Worm (Caenorhabditis elegans): ENCODE data around the gene taap-1.

Gene taap-1

DNA sequence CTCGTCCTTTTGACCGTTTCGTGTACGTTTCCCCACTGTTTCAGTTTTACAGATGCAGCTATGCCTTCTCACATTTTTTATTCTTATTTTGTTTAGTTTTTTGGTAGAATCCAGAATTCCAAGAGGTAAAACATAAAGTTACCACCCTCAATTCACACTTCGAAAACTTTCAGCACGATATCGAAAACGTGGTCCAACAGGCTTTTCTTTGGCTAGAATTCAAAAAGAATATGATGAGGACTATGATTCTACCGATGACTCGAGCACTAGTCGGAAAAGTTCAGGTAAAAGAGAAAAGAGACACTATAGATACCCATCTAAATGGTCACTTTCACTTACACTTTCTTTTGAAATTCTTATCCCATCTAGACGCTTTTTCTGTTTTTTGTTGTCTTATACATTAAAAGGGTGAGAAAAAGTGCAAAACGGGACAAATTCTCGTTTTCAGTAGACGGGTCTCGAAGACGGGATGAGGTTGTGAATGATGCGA is 10.6 kb upstream of the taap-1 start, which contains the start of gene M05D6.9:
M05D6.9 (plus strand) TSS at position 51 of the 490 bp plus-strand sequence.
- TF ChIP-seq unc-62 (GFP tag; optimal IDR thresholded peaks at IDR 0.05): no peak

DNA sequence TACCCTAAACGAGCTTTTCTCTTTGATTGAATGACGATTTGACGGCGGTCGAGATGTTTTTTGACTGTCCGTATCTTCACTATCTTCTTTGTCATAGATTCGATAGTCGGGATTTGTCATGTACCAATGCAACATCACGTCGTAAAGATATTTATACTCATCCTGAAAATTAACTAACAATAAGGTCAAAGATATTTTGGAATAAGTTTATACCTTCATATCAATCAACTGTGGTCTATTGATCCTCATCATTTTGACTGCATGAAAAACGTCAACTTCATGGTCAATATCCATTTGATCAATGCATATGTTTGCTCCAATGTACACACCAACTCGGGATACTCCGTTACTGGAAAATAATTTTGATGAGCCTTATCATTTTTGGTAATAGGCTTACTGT is 4.5 kb upstream of the taap-1 start:
- TF ChIP-seq unc-62 (GFP tag; optimal IDR thresholded peaks at IDR 0.05): no peak

DNA sequence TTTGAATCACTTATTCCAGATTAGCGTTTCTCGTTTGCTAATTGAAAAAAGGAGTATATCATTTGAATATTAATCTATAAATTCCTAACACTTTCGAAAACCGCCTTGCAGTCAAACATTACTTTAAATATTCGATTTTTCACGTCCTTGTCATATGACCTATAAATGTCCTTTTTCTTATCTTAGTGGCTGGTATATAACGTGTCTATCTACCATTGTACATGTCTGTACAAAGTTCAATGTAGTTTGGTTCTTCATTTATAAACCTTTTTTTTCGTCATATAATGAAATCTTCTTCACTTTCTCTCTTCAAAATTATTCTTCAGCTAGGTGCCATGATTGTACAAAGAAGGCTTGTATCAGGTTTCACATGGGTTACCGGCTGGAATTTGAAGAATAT is 1.9 kb upstream of the taap-1 start, which contains the start of gene gbh-2:
gbh-2 (plus strand) TSS at position 277 of the 400 bp plus-strand sequence.
- TF ChIP-seq unc-62 (GFP tag; optimal IDR thresholded peaks at IDR 0.05): no peak

DNA sequence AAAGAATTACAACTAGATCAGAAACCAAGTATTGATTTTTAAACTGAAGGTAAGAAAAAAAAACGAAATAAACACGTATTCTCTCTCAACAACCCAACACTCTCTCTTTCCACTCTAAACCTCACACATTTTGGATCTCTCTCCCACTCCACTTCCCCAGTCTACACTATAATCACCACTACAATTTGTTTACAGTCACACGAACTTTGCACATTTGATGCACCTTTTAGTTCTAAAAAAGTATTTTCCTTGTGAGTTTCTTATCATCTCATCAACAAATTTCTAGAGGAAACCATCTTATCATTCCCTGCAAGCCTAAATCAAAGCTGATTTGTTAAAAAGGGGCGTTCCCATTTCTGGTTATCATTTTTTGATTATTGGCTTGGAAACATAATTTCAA is 875 bp upstream of the taap-1 start:
- TF ChIP-seq unc-62 (GFP tag; optimal IDR thresholded peaks at IDR 0.05): no peak

DNA sequence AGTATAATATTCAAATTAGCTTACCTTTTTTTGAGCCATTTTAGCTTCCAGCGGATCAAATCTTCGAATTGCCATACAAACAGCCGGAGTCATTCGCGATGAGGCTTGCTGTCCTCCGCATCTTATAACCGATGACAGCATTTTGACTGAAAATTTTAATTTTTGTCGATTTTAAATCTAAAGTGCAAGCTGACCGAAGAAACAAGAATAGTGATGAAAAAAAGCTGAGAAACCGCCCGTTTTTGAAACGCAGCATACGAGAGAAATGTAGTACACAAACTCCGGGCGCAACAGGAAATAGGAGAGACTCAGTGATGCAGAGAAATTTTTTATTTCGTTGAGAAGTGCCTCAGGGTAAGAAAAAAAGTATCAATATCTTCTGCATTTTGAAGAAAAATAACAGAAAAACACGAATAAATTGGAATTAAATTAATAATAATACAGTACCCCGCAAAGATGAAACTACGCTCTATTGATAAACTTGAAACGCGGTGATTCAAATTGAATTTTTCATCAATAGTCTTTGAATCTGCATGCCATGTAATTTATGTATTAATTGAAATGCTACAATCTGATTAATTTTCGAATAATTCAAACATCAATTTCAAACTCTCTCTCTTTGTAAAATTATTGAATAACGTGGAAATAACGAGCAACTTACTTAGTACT is 413 bp downstream of the taap-1 start:
- no peak for TF ChIP-seq unc-62 (GFP tag; optimal IDR thresholded peaks at IDR 0.05)

DNA sequence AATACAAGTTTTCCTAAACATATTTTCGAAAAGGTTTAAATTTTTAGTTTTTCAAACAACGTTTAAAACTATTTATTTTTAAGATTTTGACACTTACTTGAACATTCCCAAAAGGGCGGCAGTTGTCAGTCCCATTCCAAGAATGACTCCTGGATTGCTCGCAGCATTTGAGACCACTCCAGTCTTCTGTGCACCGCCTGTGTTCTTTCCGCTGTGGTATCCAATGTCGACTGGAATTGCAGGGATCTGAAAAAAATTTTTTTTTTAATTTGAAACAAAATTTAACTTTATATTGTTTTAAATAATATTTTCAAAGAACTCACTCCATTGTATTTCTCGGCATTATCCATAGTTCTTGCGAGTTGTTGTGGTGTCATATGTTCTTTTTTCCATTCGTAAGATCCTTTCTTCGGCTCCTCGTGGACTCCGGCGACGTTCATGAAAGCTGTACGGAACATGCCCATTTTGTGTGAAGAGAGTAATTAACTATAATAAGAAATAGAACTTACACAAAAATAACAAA is 1.9 kb downstream of the taap-1 start, which contains the start of gene M05D6.5:
M05D6.5 (minus strand) TSS at position 473 of the 523 bp plus-strand sequence.
- no peak for TF ChIP-seq unc-62 (GFP tag; optimal IDR thresholded peaks at IDR 0.05)

DNA sequence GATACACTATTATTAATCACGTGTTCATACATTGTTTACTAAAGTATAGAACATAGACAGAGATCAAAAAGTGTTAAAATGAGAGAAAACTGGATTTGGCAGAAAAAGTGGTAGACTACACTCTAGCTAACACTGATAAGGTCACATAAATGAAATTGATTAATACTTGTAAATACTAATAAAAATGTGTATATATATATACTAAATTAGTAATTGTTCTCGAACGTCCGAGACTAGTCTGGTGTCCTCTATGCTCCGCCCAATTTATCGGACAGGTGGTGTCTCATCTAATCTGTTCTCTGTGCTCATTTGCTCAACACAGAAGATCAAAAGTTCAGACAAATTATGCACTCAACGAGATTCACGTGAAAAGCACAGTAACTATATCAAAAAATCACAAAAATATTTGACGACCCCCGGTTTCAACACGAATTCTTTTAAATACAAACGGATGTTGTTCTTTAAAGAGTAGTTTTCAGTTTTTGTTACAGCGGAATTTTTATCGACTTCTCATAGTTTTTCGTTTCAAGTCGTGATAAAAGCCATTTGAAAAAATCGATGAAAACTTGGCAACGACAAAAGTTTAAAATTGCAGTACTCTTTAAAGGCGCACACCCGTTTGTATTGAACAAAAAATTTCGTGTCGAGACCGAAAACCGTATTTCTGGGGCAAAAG is 2.5 kb downstream of the taap-1 start:
- TF ChIP-seq unc-62 (GFP tag; optimal IDR thresholded peaks at IDR 0.05): no peak

DNA sequence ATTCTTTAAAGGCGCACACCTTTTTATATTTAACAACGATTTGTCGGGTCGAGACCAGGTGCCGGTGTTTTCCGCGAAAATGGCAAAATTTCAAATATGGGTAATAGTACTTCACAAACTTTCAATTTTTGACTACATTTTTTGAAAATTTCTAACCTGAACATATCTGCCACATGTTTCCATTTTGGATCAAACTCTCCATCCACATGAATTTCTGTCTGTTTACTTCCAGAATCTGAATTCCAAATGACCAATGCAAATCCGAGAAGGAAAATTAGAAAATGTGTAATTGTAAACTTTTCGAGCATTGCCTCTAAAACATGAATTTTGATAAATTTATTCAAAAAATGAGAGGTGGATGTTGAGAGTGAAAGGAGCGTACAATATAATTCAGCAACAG is 3.5 kb downstream of the taap-1 start, which contains the start of gene lact-4:
lact-4 (minus strand) TSS at position 313 of the 400 bp plus-strand sequence.
- no peak for TF ChIP-seq unc-62 (GFP tag; optimal IDR thresholded peaks at IDR 0.05)

DNA sequence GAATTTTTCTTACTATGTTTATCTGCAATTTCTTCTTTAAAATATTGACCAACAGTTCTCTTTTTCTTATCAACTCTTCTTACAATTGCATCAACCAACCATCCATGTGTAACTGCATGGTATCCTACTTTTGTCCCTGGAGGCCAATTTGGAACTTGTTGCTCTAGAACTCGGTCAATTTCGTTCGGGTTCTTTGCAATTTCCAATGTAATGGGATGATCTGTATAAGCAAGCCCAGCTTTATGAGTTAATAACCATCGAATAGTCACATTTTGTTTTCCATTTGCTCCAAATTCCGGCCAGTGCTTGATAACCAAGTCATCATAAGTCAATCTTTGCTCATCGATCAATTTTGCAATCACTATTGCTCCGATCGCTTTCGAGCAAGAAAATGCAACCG is 4.3 kb downstream of the taap-1 start:
- no peak for TF ChIP-seq unc-62 (GFP tag; optimal IDR thresholded peaks at IDR 0.05)

DNA sequence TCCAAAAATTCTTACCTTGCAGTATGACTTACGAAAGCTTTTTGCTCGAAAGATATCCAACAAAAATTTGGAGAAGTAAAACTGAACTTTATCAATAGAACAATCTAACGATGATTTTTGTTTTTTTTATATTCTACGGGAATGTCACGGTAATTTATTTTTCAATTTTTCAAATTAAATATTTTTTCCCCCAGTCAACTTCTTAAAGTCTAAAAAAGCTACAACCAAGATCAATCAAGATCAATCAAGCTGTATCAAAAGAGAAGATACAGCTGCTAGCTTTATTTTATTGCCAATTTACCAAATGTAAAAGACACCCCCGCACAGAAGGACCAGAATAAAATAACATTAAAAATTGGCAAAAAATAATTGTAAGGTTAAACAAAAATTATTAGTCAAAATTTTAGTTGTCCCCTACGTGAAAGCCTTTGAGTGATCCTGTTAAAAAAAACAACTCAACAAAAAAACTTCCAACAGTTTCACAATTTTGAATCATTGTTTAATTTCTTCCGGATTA is 8.3 kb downstream of the taap-1 start, which contains the start of the genes M05D6.1 and M05D6.3:
M05D6.1 (minus strand) TSS at position 101 of the 517 bp plus-strand sequence.
M05D6.3 (plus strand) TSS at position 467 of the 517 bp plus-strand sequence.
- TF ChIP-seq unc-62 (GFP tag; optimal IDR thresholded peaks at IDR 0.05): no peak

DNA sequence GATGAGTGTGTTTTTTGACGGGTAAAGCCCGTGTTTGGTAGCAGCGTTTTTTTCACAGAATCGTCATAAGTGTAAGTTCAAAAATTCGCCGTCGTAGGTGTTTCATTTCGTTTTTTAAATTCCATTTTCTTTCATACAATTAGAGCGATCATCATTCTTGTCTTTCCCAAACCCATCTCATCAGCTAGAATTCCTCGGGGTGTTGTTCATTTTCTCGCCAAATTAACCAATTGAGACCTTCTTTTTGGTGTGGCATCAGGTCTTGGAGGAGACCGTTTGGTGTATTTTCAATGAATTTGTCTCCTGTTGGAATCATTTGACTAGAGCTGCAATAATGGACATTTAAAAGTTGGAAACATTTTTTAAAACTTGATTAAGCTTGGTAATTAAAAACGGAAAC is 10.8 kb downstream of the taap-1 start:
- no peak for TF ChIP-seq unc-62 (GFP tag; optimal IDR thresholded peaks at IDR 0.05)

DNA sequence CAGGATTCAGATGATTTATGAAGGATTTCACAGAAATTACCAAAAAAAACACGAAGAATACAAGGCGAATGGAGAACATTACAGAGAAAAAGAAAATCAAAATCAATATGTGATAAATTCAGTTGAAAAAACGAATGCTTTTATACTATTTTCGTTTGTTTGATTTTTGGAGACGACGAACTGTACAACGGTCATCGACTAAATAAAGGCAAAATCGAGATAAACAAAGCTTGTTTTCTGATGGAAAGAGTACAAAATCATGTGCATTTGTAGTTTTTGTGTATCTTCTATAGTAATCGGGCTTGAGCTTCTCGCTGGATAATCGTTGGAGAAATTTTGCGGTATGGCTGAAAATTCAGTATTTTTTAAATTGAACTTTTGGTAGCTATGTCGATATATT is 12.5 kb downstream of the taap-1 start, which contains the start of gene M05D6.8:
M05D6.8 (minus strand) TSS at position 101 of the 400 bp plus-strand sequence.
- no peak for TF ChIP-seq unc-62 (GFP tag; optimal IDR thresholded peaks at IDR 0.05)

DNA sequence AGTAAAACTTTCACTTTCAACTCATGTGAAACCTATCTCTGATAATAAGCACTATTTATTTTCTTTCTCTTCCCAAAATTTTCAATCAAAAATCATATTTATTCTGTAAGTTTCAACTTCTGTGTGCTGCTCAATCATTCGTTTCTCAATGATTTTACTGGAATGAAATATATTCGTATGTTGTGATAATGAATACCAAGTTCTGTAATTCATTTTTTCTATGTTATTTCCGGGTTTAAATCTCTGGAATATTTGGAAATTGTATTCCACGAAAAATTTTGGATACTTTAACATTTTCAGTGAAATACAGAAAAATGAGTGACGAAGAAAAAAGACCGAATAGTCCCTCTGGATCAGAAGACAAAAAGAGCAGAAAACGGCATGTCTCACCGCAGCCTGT is 15.9 kb downstream of the taap-1 start, which contains the start of gene M05D6.2:
M05D6.2 (plus strand) TSS at position 301 of the 400 bp plus-strand sequence.
- no peak for TF ChIP-seq unc-62 (GFP tag; optimal IDR thresholded peaks at IDR 0.05)

DNA sequence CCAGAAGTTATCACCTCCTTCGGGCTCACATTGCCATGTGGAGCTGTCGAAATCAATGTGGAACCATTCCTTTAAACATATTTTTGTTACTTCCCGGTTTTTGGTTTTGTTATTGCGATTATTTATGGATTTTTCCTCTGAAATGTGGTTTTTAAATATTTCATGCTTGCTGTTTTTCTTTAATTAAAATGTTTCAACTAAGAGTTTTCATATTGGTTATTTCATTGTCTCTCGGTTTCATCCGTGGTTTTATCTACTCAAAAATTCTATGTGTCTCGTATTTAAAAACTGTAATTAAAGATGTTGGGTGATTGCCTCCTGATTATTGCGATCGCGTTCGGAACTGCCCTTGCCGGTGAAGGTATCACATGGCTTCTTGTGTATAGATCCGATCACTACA is 16.8 kb downstream of the taap-1 start, which contains the start of gene F22B5.10:
F22B5.10 (plus strand) TSS at position 301 of the 400 bp plus-strand sequence.
- TF ChIP-seq unc-62 (GFP tag; optimal IDR thresholded peaks at IDR 0.05): no peak

DNA sequence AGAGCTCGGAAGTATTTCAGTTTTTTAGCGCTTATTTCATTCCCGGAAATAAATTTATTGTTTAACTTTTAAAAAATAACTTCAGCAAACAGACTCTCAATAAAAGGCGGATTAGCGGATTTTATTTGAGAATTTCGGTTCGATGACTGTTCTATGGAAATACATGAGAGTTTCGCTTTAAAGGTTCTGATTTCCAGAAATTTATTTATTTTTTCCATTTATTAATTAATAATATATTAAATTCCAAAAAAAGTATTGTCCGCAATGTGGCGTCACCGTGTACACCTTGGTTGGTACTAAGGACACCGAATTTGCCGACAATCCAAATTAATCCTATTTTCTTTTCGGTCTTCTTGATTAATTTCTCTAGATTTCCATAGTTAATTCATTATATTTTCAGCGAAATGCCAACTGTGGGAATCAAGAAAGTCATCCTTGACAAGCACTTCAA is 19.2 kb downstream of the taap-1 start, which contains the start of gene fars-3:
fars-3 (plus strand) TSS at position 401 of the 451 bp plus-strand sequence.
- TF ChIP-seq unc-62 (GFP tag; optimal IDR thresholded peaks at IDR 0.05): no peak

DNA sequence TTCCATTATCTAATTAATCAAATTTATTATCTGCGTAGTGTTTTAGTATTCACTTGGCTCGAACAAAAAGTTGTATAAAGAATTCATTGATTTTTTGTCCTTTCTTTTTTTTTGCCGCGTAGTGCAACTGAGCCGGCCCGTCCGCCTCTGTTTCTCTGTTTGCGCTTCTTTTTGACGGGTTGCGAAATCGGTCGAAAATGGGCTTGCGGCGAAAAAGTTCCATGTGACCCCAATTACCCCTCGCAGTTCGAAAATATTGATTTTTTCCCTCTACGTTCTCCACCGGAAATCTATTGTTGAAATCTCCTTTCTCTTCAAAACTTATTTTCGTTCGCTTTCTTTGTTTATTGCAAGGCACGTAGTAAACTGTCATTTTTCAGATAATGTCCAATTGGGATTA is 26.2 kb downstream of the taap-1 start, which contains the start of gene zyg-9:
zyg-9 (plus strand) TSS at position 381 of the 400 bp plus-strand sequence.
- no peak for TF ChIP-seq unc-62 (GFP tag; optimal IDR thresholded peaks at IDR 0.05)

Measured in whole organism, dauer.